Fruit fly (Drosophila melanogaster) whole organism, embryonic: ENCODE data around the gene CG14866.

Source experiments
- Ada2b ChIP-seq: fragments of 200-800 bp; sonication (Bioruptor generic); IDR thresholded peaks from 2 replicates; pipeline ENCODE4 v1.3.6; 2022; ENCODE audit warnings: missing biosample characterization, missing genetic modification characterization
- Atf-2 ChIP-seq: fragments of 200-800 bp; sonication (Bioruptor generic); optimal IDR thresholded peaks from 2 replicates; lab custom pipeline; 2016; ENCODE audit warnings: missing biosample characterization, missing genetic modification characterization
- B-H2 ChIP-seq: fragments of 200-800 bp; sonication (Bioruptor generic); optimal IDR thresholded peaks from 2 replicates; lab custom pipeline; 2018; ENCODE audit warnings: missing biosample characterization, mild to moderate bottlenecking, missing genetic modification characterization
- CG10267 ChIP-seq: fragments of 200-800 bp; sonication (Bioruptor generic); optimal IDR thresholded peaks from 2 replicates; lab custom pipeline; 2018; ENCODE audit warnings: missing biosample characterization, mild to moderate bottlenecking, missing genetic modification characterization, moderate library complexity
- CG10431 ChIP-seq: fragments of 200-800 bp; sonication (Bioruptor generic); optimal IDR thresholded peaks from 3 replicates; lab custom pipeline; 2018; ENCODE audit warnings: missing biosample characterization, mild to moderate bottlenecking, missing genetic modification characterization
- CG10543 ChIP-seq: fragments of 200-800 bp; sonication (Bioruptor generic); optimal IDR thresholded peaks from 3 replicates; lab custom pipeline; 2017; ENCODE audit warnings: missing biosample characterization, mild to moderate bottlenecking, missing genetic modification characterization, moderate library complexity
- CG11695 ChIP-seq: fragments of 200-800 bp; sonication (Bioruptor generic); IDR thresholded peaks from 3 replicates; pipeline ENCODE4 v1.3.6; 2022; ENCODE audit warnings: missing biosample characterization, missing genetic modification characterization
- CG11696 ChIP-seq: fragments of 200-800 bp; sonication (Bioruptor generic); IDR thresholded peaks from 2 replicates; pipeline ENCODE4 v1.3.6; 2022; ENCODE audit warnings: missing biosample characterization, missing genetic modification characterization
- CG12071 ChIP-seq: fragments of 200-800 bp; sonication (Bioruptor generic); optimal IDR thresholded peaks from 3 replicates; lab custom pipeline; 2018; ENCODE audit warnings: missing biosample characterization, mild to moderate bottlenecking, missing genetic modification characterization
- CG15514 ChIP-seq: fragments of 200-800 bp; sonication (Bioruptor generic); optimal IDR thresholded peaks from 3 replicates; lab custom pipeline; 2017; ENCODE audit warnings: missing biosample characterization, missing genetic modification characterization, mild to moderate bottlenecking, moderate library complexity, missing genetic modification reagents
- CG15601 ChIP-seq: fragments of 200-800 bp; sonication (Bioruptor generic); optimal IDR thresholded peaks from 3 replicates; lab custom pipeline; 2019; ENCODE audit warnings: missing biosample characterization, mild to moderate bottlenecking, missing genetic modification characterization, moderate library complexity
- CG15696 ChIP-seq: fragments of 200-800 bp; sonication (Bioruptor generic); optimal IDR thresholded peaks from 2 replicates; lab custom pipeline; 2019; ENCODE audit warnings: missing biosample characterization, mild to moderate bottlenecking, missing genetic modification characterization, moderate library complexity
- CG1602 ChIP-seq: fragments of 200-800 bp; sonication (Bioruptor generic); optimal IDR thresholded peaks from 3 replicates; lab custom pipeline; 2016; ENCODE audit warnings: missing biosample characterization, missing genetic modification characterization
- CG1603 ChIP-seq: fragments of 200-800 bp; sonication (Bioruptor generic); optimal IDR thresholded peaks from 2 replicates; lab custom pipeline; 2019; ENCODE audit warnings: missing biosample characterization, mild to moderate bottlenecking, missing genetic modification characterization, moderate library complexity
- CG17361 ChIP-seq: fragments of 200-800 bp; sonication (Bioruptor generic); IDR thresholded peaks from 3 replicates; pipeline ENCODE4 v1.3.6; 2022; ENCODE audit warnings: missing biosample characterization, missing genetic modification characterization
- CG1792 ChIP-seq: fragments of 200-800 bp; sonication (Bioruptor generic); optimal IDR thresholded peaks from 2 replicates; lab custom pipeline; 2016; ENCODE audit warnings: missing biosample characterization, missing genetic modification characterization
- CG18599 ChIP-seq: fragments of 200-800 bp; sonication (Bioruptor generic); optimal IDR thresholded peaks from 3 replicates; lab custom pipeline; 2017; ENCODE audit warnings: missing biosample characterization, missing genetic modification characterization, mild to moderate bottlenecking, moderate library complexity, missing genetic modification reagents
- CG2678 ChIP-seq: fragments of 200-800 bp; sonication (Bioruptor generic); optimal IDR thresholded peaks from 3 replicates; lab custom pipeline; 2019; ENCODE audit warnings: missing biosample characterization, mild to moderate bottlenecking, missing genetic modification characterization, moderate library complexity
- CG2712 ChIP-seq: fragments of 200-800 bp; optimal IDR thresholded peaks from 3 replicates; lab custom pipeline; 2019; ENCODE audit warnings: missing biosample characterization, mild to moderate bottlenecking, missing genetic modification characterization, moderate library complexity
- CG2875 ChIP-seq: fragments of 200-800 bp; sonication (Bioruptor generic); optimal IDR thresholded peaks from 2 replicates; lab custom pipeline; 2017; ENCODE audit warnings: missing biosample characterization, mild to moderate bottlenecking, missing genetic modification characterization, missing genetic modification reagents
- CG31388 ChIP-seq: fragments of 200-800 bp; sonication (Bioruptor generic); optimal IDR thresholded peaks from 2 replicates; lab custom pipeline; 2016; ENCODE audit warnings: missing biosample characterization, missing genetic modification characterization
- CG4328 ChIP-seq: fragments of 200-800 bp; sonication (Bioruptor generic); optimal IDR thresholded peaks from 3 replicates; lab custom pipeline; 2017; ENCODE audit warnings: missing biosample characterization, missing genetic modification reagents, missing genetic modification characterization
- CG4820 ChIP-seq: fragments of 200-800 bp; sonication (Bioruptor generic); optimal IDR thresholded peaks from 3 replicates; lab custom pipeline; 2016; ENCODE audit warnings: missing biosample characterization, missing genetic modification characterization
- CG7987 ChIP-seq: fragments of 200-800 bp; sonication (Bioruptor generic); optimal IDR thresholded peaks from 2 replicates; lab custom pipeline; 2018; ENCODE audit warnings: missing biosample characterization, mild to moderate bottlenecking, missing genetic modification characterization, moderate library complexity
- CG9727 ChIP-seq: fragments of 200-800 bp; sonication (Bioruptor generic); optimal IDR thresholded peaks from 3 replicates; lab custom pipeline; 2017; ENCODE audit warnings: missing biosample characterization, mild to moderate bottlenecking, missing genetic modification characterization
- CG9817 ChIP-seq: fragments of 200-800 bp; sonication (Bioruptor generic); optimal IDR thresholded peaks from 2 replicates; lab custom pipeline; 2018; ENCODE audit warnings: missing biosample characterization, mild to moderate bottlenecking, missing genetic modification characterization, moderate library complexity
- CG9932 ChIP-seq: fragments of 200-800 bp; sonication (Bioruptor generic); IDR thresholded peaks from 2 replicates; pipeline ENCODE4 v1.3.6; 2022; ENCODE audit warnings: missing biosample characterization, missing genetic modification characterization
- CoRest ChIP-seq: fragments of 200-800 bp; sonication (Bioruptor generic); optimal IDR thresholded peaks from 3 replicates; lab custom pipeline; 2018; ENCODE audit warnings: missing biosample characterization, mild to moderate bottlenecking, missing genetic modification characterization, moderate library complexity
- Dek ChIP-seq: fragments of 200-800 bp; sonication (Bioruptor generic); optimal IDR thresholded peaks from 3 replicates; lab custom pipeline; 2019; ENCODE audit warnings: missing biosample characterization, mild to moderate bottlenecking, missing genetic modification characterization, moderate library complexity
- Dll ChIP-seq: fragments of 200-800 bp; sonication (Bioruptor generic); IDR thresholded peaks from 4 replicates; pipeline ENCODE4 v1.3.6; 2022; ENCODE audit warnings: missing biosample characterization, missing genetic modification characterization; ENCODE audit not compliant: partially characterized antibody
- Eip74EF ChIP-seq, 2 experiments: fragments of 200-800 bp in 1 of 2; fragments of >200 bp in 1 of 2; sonication (Bioruptor generic) in 1 of 2; optimal IDR thresholded peaks; 2 replicates each; lab custom pipeline; 2017 to 2019; ENCODE audit warnings: missing biosample characterization in 2 of 2, missing genetic modification characterization in 2 of 2, mild to moderate bottlenecking in 1 of 2, moderate library complexity in 1 of 2
- Fer1 ChIP-seq: fragments of 200-800 bp; sonication (Bioruptor generic); optimal IDR thresholded peaks from 2 replicates; lab custom pipeline; 2017; ENCODE audit warnings: missing biosample characterization, mild to moderate bottlenecking, missing genetic modification characterization
- H2.0 ChIP-seq: fragments of 200-800 bp; sonication (Bioruptor generic); IDR thresholded peaks from 2 replicates; pipeline ENCODE4 v1.3.6; 2022; ENCODE audit warnings: missing biosample characterization, missing genetic modification characterization
- Lhr ChIP-seq: fragments of 200-800 bp; sonication (Bioruptor generic); optimal IDR thresholded peaks from 3 replicates; lab custom pipeline; 2017; ENCODE audit warnings: mild to moderate bottlenecking, missing biosample characterization, missing genetic modification reagents, missing genetic modification characterization
- Opbp ChIP-seq: fragments of 200-800 bp; sonication (Bioruptor generic); IDR thresholded peaks from 3 replicates; pipeline ENCODE4 v1.3.6; 2022; ENCODE audit warnings: missing biosample characterization, missing genetic modification characterization; ENCODE audit not compliant: partially characterized antibody
- Sry-β ChIP-seq: fragments of 200-800 bp; sonication (Bioruptor generic); optimal IDR thresholded peaks from 2 replicates; lab custom pipeline; 2018; ENCODE audit warnings: missing biosample characterization, mild to moderate bottlenecking, missing genetic modification characterization, moderate library complexity
- Stat92E ChIP-seq, 3 experiments: fragments of >200 bp in 2 of 3; fragments of 200-800 bp in 1 of 3; sonication (Bioruptor generic) in 1 of 3; optimal IDR thresholded peaks; 2 replicates each; lab custom pipeline; 2017 to 2019; ENCODE audit warnings: missing biosample characterization in 3 of 3, missing genetic modification characterization in 3 of 3, mild to moderate bottlenecking in 1 of 3, moderate library complexity in 1 of 3
- Xbp1 ChIP-seq: fragments of 200-800 bp; sonication (Bioruptor generic); optimal IDR thresholded peaks from 3 replicates; lab custom pipeline; 2016; ENCODE audit warnings: missing biosample characterization, mild to moderate bottlenecking, missing genetic modification characterization
- ap ChIP-seq: fragments of 200-800 bp; sonication (Bioruptor generic); IDR thresholded peaks from 2 replicates; pipeline ENCODE4 v1.3.6; 2022; ENCODE audit warnings: missing biosample characterization, missing genetic modification characterization
- cad ChIP-seq: fragments of >200 bp; optimal IDR thresholded peaks from 2 replicates; lab custom pipeline; 2017; ENCODE audit warnings: missing biosample characterization, missing genetic modification characterization
- gro ChIP-seq: fragments of 200-800 bp; sonication (Bioruptor generic); optimal IDR thresholded peaks from 2 replicates; lab custom pipeline; 2016; ENCODE audit warnings: missing biosample characterization, missing genetic modification characterization
- hbn ChIP-seq: fragments of 200-800 bp; sonication (Bioruptor generic); IDR thresholded peaks from 2 replicates; pipeline ENCODE4 v1.3.6; 2022; ENCODE audit warnings: missing biosample characterization, missing genetic modification characterization; ENCODE audit not compliant: partially characterized antibody
- lbe ChIP-seq: fragments of 200-800 bp; sonication (Bioruptor generic); optimal IDR thresholded peaks from 2 replicates; lab custom pipeline; 2016; ENCODE audit warnings: missing biosample characterization, mild to moderate bottlenecking, missing genetic modification characterization
- lov ChIP-seq, 2 experiments: fragments of 200-800 bp in 1 of 2; fragments of >200 bp in 1 of 2; sonication (Bioruptor generic) in 1 of 2; IDR thresholded peaks in 1 of 2; optimal IDR thresholded peaks in 1 of 2; 2 replicates in 1 of 2; 3 replicates in 1 of 2; pipeline versions ENCODE4 v1.3.6 to Lab custom; 2017 to 2022; ENCODE audit warnings: missing biosample characterization in 1 of 2, missing genetic modification characterization in 1 of 2
- pnt ChIP-seq: fragments of 200-800 bp; sonication (Bioruptor generic); optimal IDR thresholded peaks from 3 replicates; lab custom pipeline; 2016; ENCODE audit warnings: missing biosample characterization, missing genetic modification characterization
- repo ChIP-seq: fragments of 200-800 bp; sonication (Bioruptor generic); optimal IDR thresholded peaks from 2 replicates; lab custom pipeline; 2016; ENCODE audit warnings: missing biosample characterization, missing genetic modification characterization
- shn ChIP-seq: fragments of 200-800 bp; sonication (Bioruptor generic); optimal IDR thresholded peaks from 3 replicates; lab custom pipeline; 2016; ENCODE audit warnings: missing biosample characterization, missing genetic modification characterization
- stwl ChIP-seq: fragments of 200-800 bp; sonication (Bioruptor generic); optimal IDR thresholded peaks from 3 replicates; lab custom pipeline; 2018; ENCODE audit warnings: missing biosample characterization, mild to moderate bottlenecking, missing genetic modification characterization, moderate library complexity

Gene CG14866

dm6 chr3R:15350993-15351426 lies 34.7 kb downstream of the CG14866 start, which contains the start of the genes Trs33 and Tmtc4 (continued):
- no peak for TF ChIP-seq gro
- peak; percentile 31 for TF ChIP-seq CG15601 (tag; lab: Kevin White, UChicago)
- peak; percentile 29 for TF ChIP-seq CG4328
- no peak for TF ChIP-seq repo (GFP tag; lab: Kevin White, UChicago)
- peak; percentile 3 for TF ChIP-seq CG10431
- TF ChIP-seq H2.0 (GFP tag; lab: Robert Waterston, UW) = no peak
- peak; percentile 61 for TF ChIP-seq B-H2
- TF ChIP-seq CG2678 (tag; lab: Kevin White, UChicago) = peak; percentile 64
- peak; percentile 55 for TF ChIP-seq lbe (GFP tag; lab: Kevin White, UChicago)
- TF ChIP-seq CG2712 (tag; lab: Kevin White, UChicago) = peak; percentile 66
- TF ChIP-seq CoRest (tag; lab: Kevin White, UChicago) = peak; percentile 51
- no peak for TF ChIP-seq CG7987
- no peak for TF ChIP-seq Dek (tag; lab: Kevin White, UChicago)
- TF ChIP-seq CG1602 (GFP tag; lab: Kevin White, UChicago) = peak; percentile 15
- TF ChIP-seq ap (GFP tag; lab: Robert Waterston, UW) = no peak
- peak; percentile 47 for TF ChIP-seq CG15696 (tag; lab: Kevin White, UChicago)
- TF ChIP-seq CG9932 (GFP tag; lab: Robert Waterston, UW) = peak; percentile 50; the same call in 1 of the 2 replicates
- TF ChIP-seq CG15514 (GFP tag; lab: Kevin White, UChicago) = peak; percentile 61
- peak; percentile 53 for TF ChIP-seq CG9817 (tag; lab: Kevin White, UChicago)
- peak; percentile 39 for TF ChIP-seq stwl
- peak; percentile 54 for TF ChIP-seq CG10267 (tag; lab: Kevin White, UChicago)
- no peak; the same call in 1 of the 2 replicates for TF ChIP-seq hbn (GFP tag; lab: Robert Waterston, UW)
- no peak for TF ChIP-seq pnt (GFP tag; lab: Kevin White, UChicago)
- no peak for TF ChIP-seq CG11695 (GFP tag; lab: Robert Waterston, UW)
- TF ChIP-seq Stat92E (GFP tag; optimal IDR thresholded peaks at IDR 0.05; lab: Kevin White, UChicago) = peak in 1 of 3 experiments; percentile 36
- TF ChIP-seq Sry-β (GFP tag; lab: Kevin White, UChicago) = peak; percentile 89
- no peak for TF ChIP-seq Lhr (GFP tag; lab: Kevin White, UChicago)
- peak; percentile 43 for TF ChIP-seq CG1603 (tag; lab: Kevin White, UChicago)
- TF ChIP-seq Dll (GFP tag; lab: Robert Waterston, UW) = 0 out of 4 replicates have a peak, but pooled peaks have one; percentile 10
- peak; percentile 35; the same call in 1 of the 2 replicates for TF ChIP-seq Ada2b (GFP tag; lab: Robert Waterston, UW)
- peak; percentile 56 for TF ChIP-seq Fer1 (GFP tag; lab: Kevin White, UChicago)
- no peak for TF ChIP-seq CG4820 (GFP tag; lab: Kevin White, UChicago)
- TF ChIP-seq CG12071 (GFP tag; lab: Kevin White, UChicago) = no peak
- TF ChIP-seq lov (optimal IDR thresholded peaks at IDR 0.05; lab: Kevin White, UChicago) = no peak
- no peak for TF ChIP-seq lov (GFP tag; IDR thresholded peaks at IDR 0.05; lab: Robert Waterston, UW)
- peak; percentile 17 for TF ChIP-seq CG10543
- TF ChIP-seq CG1792 = no peak
- peak in 1 of 2 experiments; percentile 17 for TF ChIP-seq Eip74EF (GFP tag; optimal IDR thresholded peaks at IDR 0.05; lab: Kevin White, UChicago)
- no peak for TF ChIP-seq CG31388 (GFP tag; lab: Kevin White, UChicago)
- no peak for TF ChIP-seq Atf-2
- TF ChIP-seq cad (GFP tag; lab: Kevin White, UChicago) = no peak
- TF ChIP-seq shn (GFP tag; lab: Kevin White, UChicago) = no peak
- no peak for TF ChIP-seq CG2875 (GFP tag; lab: Kevin White, UChicago)
- TF ChIP-seq CG17361 (GFP tag; lab: Robert Waterston, UW) = peak; percentile 57; the same call in 2 of the 3 replicates
- no peak for TF ChIP-seq CG9727 (GFP tag; lab: Kevin White, UChicago)
- TF ChIP-seq Xbp1 (GFP tag; lab: Kevin White, UChicago) = peak; percentile 27
- TF ChIP-seq CG18599 (GFP tag; lab: Kevin White, UChicago) = peak; percentile 37
- TF ChIP-seq Opbp (GFP tag; lab: Robert Waterston, UW) = no peak
- TF ChIP-seq CG11696 (GFP tag; lab: Robert Waterston, UW) = no peak
